Worm (Caenorhabditis elegans) whole organism, L1 larva: ENCODE measurements around the gene srv-5.

ENCODE experiments used
- C04F5.9 ChIP-seq: sonication (generic microtip); optimal IDR thresholded peaks from 2 replicates; lab custom pipeline; 2016; ENCODE audit warnings: missing genetic modification characterization, missing compliant biosample characterization
- C16A3.4 ChIP-seq: fragments of 150-350 bp; optimal IDR thresholded peaks from 2 replicates; lab custom pipeline; 2014; ENCODE audit warnings: missing biosample characterization, missing genetic modification characterization
- C34B4.2 ChIP-seq: sonication (generic microtip); optimal IDR thresholded peaks from 2 replicates; lab custom pipeline; 2017; ENCODE audit warnings: mild to moderate bottlenecking, missing genetic modification characterization, missing compliant biosample characterization
- Y116A8C.19 ChIP-seq: sonication (generic microtip); optimal IDR thresholded peaks from 2 replicates; lab custom pipeline; 2016; ENCODE audit warnings: missing compliant biosample characterization, missing genetic modification characterization, borderline replicate concordance
- alr-1 ChIP-seq: fragments of 200-800 bp; sonication (Bioruptor generic); optimal IDR thresholded peaks from 2 replicates; lab custom pipeline; 2018; ENCODE audit warnings: borderline replicate concordance, mild to moderate bottlenecking, missing genetic modification characterization, missing compliant biosample characterization
- ama-1 ChIP-seq: fragments of 150-350 bp; optimal IDR thresholded peaks from 2 replicates; lab custom pipeline; 2014
- blmp-1 ChIP-seq: fragments of 150-350 bp; optimal IDR thresholded peaks from 2 replicates; lab custom pipeline; 2014; ENCODE audit warnings: missing biosample characterization, missing genetic modification characterization
- ceh-63 ChIP-seq: fragments of 200-800 bp; sonication (Bioruptor generic); optimal IDR thresholded peaks from 2 replicates; lab custom pipeline; 2018; ENCODE audit warnings: mild to moderate bottlenecking, missing genetic modification characterization, missing compliant biosample characterization
- ceh-8 ChIP-seq: fragments of 200-800 bp; sonication (Bioruptor generic); optimal IDR thresholded peaks from 2 replicates; lab custom pipeline; 2018; ENCODE audit warnings: mild to moderate bottlenecking, missing genetic modification characterization, moderate library complexity, missing compliant biosample characterization
- ceh-82 ChIP-seq, 3 experiments: fragments of 150-350 bp in 1 of 3; sonication (generic microtip) in 2 of 3; optimal IDR thresholded peaks; 2 replicates each; lab custom pipeline; 2014 to 2017; ENCODE audit warnings: missing biosample characterization in 3 of 3, missing genetic modification characterization in 3 of 3
- ceh-88 ChIP-seq: fragments of 200-800 bp; sonication (Bioruptor generic); IDR thresholded peaks from 2 replicates; pipeline ENCODE4 v1.3.6; 2022; ENCODE audit warnings: missing genetic modification characterization, missing compliant biosample characterization
- ceh-90 ChIP-seq: sonication (generic microtip); optimal IDR thresholded peaks from 2 replicates; lab custom pipeline; 2016; ENCODE audit warnings: missing genetic modification characterization, missing compliant biosample characterization
- dpl-1 ChIP-seq, 3 experiments: fragments of 150-350 bp in 2 of 3; sonication (generic microtip) in 1 of 3; optimal IDR thresholded peaks; 2 replicates each; lab custom pipeline; 2014 to 2017; ENCODE audit warnings: missing biosample characterization in 3 of 3, missing genetic modification characterization in 3 of 3, missing genetic modification reagents in 3 of 3
- dsc-1 ChIP-seq: sonication (generic microtip); optimal IDR thresholded peaks from 2 replicates; lab custom pipeline; 2016; ENCODE audit warnings: mild to moderate bottlenecking, missing genetic modification characterization, missing compliant biosample characterization
- egl-27 ChIP-seq, 2 experiments: fragments of 150-350 bp in 1 of 2; sonication (generic microtip); optimal IDR thresholded peaks; 3 replicates each; lab custom pipeline; 2017 to 2018; ENCODE audit warnings: missing biosample characterization in 2 of 2, missing genetic modification characterization in 2 of 2, missing genetic modification reagents in 2 of 2
- elt-2 ChIP-seq: sonication (generic microtip); optimal IDR thresholded peaks from 2 replicates; lab custom pipeline; 2016; ENCODE audit warnings: missing genetic modification characterization, mild to moderate bottlenecking, inconsistent platforms, missing compliant biosample characterization, missing genetic modification reagents
- elt-3 ChIP-seq, 6 experiments: fragments of 150-350 bp in 1 of 6; sonication (generic microtip); optimal IDR thresholded peaks; 2 replicates each; lab custom pipeline; 2017 to 2018; ENCODE audit warnings: missing biosample characterization in 6 of 6, missing genetic modification characterization in 6 of 6, inconsistent platforms in 1 of 6
- fkh-10 ChIP-seq: sonication (generic microtip); optimal IDR thresholded peaks from 2 replicates; lab custom pipeline; 2017; ENCODE audit warnings: missing biosample characterization, missing genetic modification reagents, missing genetic modification characterization
- grh-1 ChIP-seq: fragments of 200-800 bp; sonication (Bioruptor generic); IDR thresholded peaks from 2 replicates; pipeline ENCODE4 v1.3.6; 2022; ENCODE audit warnings: missing genetic modification reagents, missing genetic modification characterization, missing compliant biosample characterization
- hlh-17 ChIP-seq: fragments of 200-800 bp; sonication (Bioruptor generic); optimal IDR thresholded peaks from 2 replicates; lab custom pipeline; 2018; ENCODE audit warnings: missing genetic modification characterization, mild to moderate bottlenecking, missing compliant biosample characterization, moderate library complexity, borderline replicate concordance
- hpl-2 ChIP-seq: fragments of 150-350 bp; optimal IDR thresholded peaks from 2 replicates; lab custom pipeline; 2014; ENCODE audit warnings: missing biosample characterization, missing genetic modification reagents, missing genetic modification characterization
- lin-14 ChIP-seq: fragments of 200-800 bp; sonication (Bioruptor generic); optimal IDR thresholded peaks from 2 replicates; lab custom pipeline; 2018; ENCODE audit warnings: mild to moderate bottlenecking, missing genetic modification characterization, moderate library complexity, missing compliant biosample characterization
- lin-35 ChIP-seq, 2 experiments: fragments of 150-350 bp; optimal IDR thresholded peaks; 2 replicates each; lab custom pipeline; 2014; ENCODE audit warnings: missing biosample characterization in 2 of 2, missing genetic modification characterization in 2 of 2, missing genetic modification reagents in 2 of 2
- lir-3 ChIP-seq: sonication (generic microtip); optimal IDR thresholded peaks from 2 replicates; lab custom pipeline; 2016; ENCODE audit warnings: mild to moderate bottlenecking, missing genetic modification characterization, moderate library complexity, missing compliant biosample characterization; ENCODE audit not compliant: poor library complexity
- lsy-2 ChIP-seq, 2 experiments: fragments of 150-350 bp; optimal IDR thresholded peaks; 2 replicates each; lab custom pipeline; 2014; ENCODE audit warnings: missing biosample characterization in 2 of 2, missing genetic modification characterization in 2 of 2
- mab-9 ChIP-seq: fragments of 200-800 bp; sonication (Bioruptor generic); IDR thresholded peaks from 2 replicates; pipeline ENCODE4 v1.3.6; 2022; ENCODE audit warnings: missing genetic modification reagents, missing genetic modification characterization, missing compliant biosample characterization
- mdl-1 ChIP-seq, 2 experiments: fragments of 150-350 bp; optimal IDR thresholded peaks; 2 replicates each; lab custom pipeline; 2014 to 2017; ENCODE audit warnings: missing biosample characterization in 2 of 2, missing genetic modification characterization in 2 of 2, inconsistent platforms in 1 of 2
- mef-2 ChIP-seq: fragments of 150-350 bp; optimal IDR thresholded peaks from 2 replicates; lab custom pipeline; 2014; ENCODE audit warnings: missing biosample characterization, missing genetic modification characterization
- nhr-11 ChIP-seq: fragments of 150-350 bp; optimal IDR thresholded peaks from 2 replicates; lab custom pipeline; 2014; ENCODE audit warnings: missing biosample characterization, missing genetic modification characterization
- nhr-12 ChIP-seq: sonication (generic microtip); optimal IDR thresholded peaks from 2 replicates; lab custom pipeline; 2017; ENCODE audit warnings: missing biosample characterization, missing genetic modification characterization
- nhr-19 ChIP-seq: fragments of 200-800 bp; sonication (Bioruptor generic); conservative IDR thresholded peaks from 2 replicates; pipeline ENCODE4 v1.3.6; 2022; ENCODE audit warnings: missing genetic modification characterization, missing compliant biosample characterization
- nhr-20 ChIP-seq: sonication (generic microtip); optimal IDR thresholded peaks from 2 replicates; lab custom pipeline; 2016; ENCODE audit warnings: mild to moderate bottlenecking, missing genetic modification characterization, missing compliant biosample characterization
- nhr-237 ChIP-seq: fragments of 150-350 bp; optimal IDR thresholded peaks from 2 replicates; lab custom pipeline; 2014; ENCODE audit warnings: missing biosample characterization, missing genetic modification characterization
- nhr-84 ChIP-seq: sonication (generic microtip); optimal IDR thresholded peaks from 2 replicates; lab custom pipeline; 2017; ENCODE audit warnings: missing biosample characterization, missing genetic modification characterization
- nhr-85 ChIP-seq: sonication (generic microtip); peaks from one replicate; lab custom pipeline; 2016; ENCODE audit warnings: missing genetic modification characterization, inconsistent platforms, missing compliant biosample characterization
- nhr-90 ChIP-seq: sonication (generic microtip); optimal IDR thresholded peaks from 2 replicates; lab custom pipeline; 2016; ENCODE audit warnings: mild to moderate bottlenecking, missing genetic modification characterization, missing compliant biosample characterization; ENCODE audit not compliant: poor library complexity
- pag-3 ChIP-seq: sonication (generic microtip); optimal IDR thresholded peaks from 2 replicates; lab custom pipeline; 2017; ENCODE audit warnings: missing genetic modification characterization, mild to moderate bottlenecking, missing compliant biosample characterization, antibody characterized with exemption, borderline replicate concordance; ENCODE audit not compliant: insufficient read depth
- pqm-1 ChIP-seq: sonication (generic microtip); optimal IDR thresholded peaks from 3 replicates; lab custom pipeline; 2017; ENCODE audit warnings: missing biosample characterization, missing genetic modification characterization
- snpc-4 ChIP-seq: fragments of 150-350 bp; optimal IDR thresholded peaks from 2 replicates; lab custom pipeline; 2014; ENCODE audit warnings: missing biosample characterization, missing genetic modification characterization
- snu-23 ChIP-seq: sonication (generic microtip); optimal IDR thresholded peaks from 2 replicates; lab custom pipeline; 2016; ENCODE audit warnings: missing genetic modification characterization, missing compliant biosample characterization
- sox-4 ChIP-seq: sonication (generic microtip); optimal IDR thresholded peaks from 2 replicates; lab custom pipeline; 2016; ENCODE audit warnings: missing genetic modification characterization, missing compliant biosample characterization
- sup-37 ChIP-seq: fragments of 200-800 bp; sonication (Bioruptor generic); optimal IDR thresholded peaks from 2 replicates; lab custom pipeline; 2018; ENCODE audit warnings: mild to moderate bottlenecking, missing genetic modification characterization, missing compliant biosample characterization
- swsn-7 ChIP-seq: sonication (generic microtip); optimal IDR thresholded peaks from 2 replicates; lab custom pipeline; 2016; ENCODE audit warnings: missing genetic modification characterization, missing compliant biosample characterization
- tbx-2 ChIP-seq: sonication (generic microtip); optimal IDR thresholded peaks from 2 replicates; lab custom pipeline; 2016; ENCODE audit warnings: missing genetic modification characterization, missing compliant biosample characterization
- tlp-1 ChIP-seq: fragments of 150-350 bp; optimal IDR thresholded peaks from 2 replicates; lab custom pipeline; 2014; ENCODE audit warnings: missing biosample characterization, missing genetic modification characterization
- unc-30 ChIP-seq: sonication (generic microtip); optimal IDR thresholded peaks from 2 replicates; lab custom pipeline; 2017; ENCODE audit warnings: missing biosample characterization, missing genetic modification characterization
- unc-98 ChIP-seq: fragments of 200-800 bp; sonication (Bioruptor generic); IDR thresholded peaks from 2 replicates; pipeline ENCODE4 v1.3.6; 2022; ENCODE audit warnings: missing genetic modification characterization, missing compliant biosample characterization
- zip-4 ChIP-seq: fragments of 200-800 bp; sonication (Bioruptor generic); optimal IDR thresholded peaks from 2 replicates; lab custom pipeline; 2018; ENCODE audit warnings: mild to moderate bottlenecking, missing genetic modification characterization, moderate library complexity, missing compliant biosample characterization

Gene srv-5

ce11 chrX:4246237-4246697 is 5.9 kb upstream of the srv-5 start:
- no peak for TF ChIP-seq zip-4 (GFP tag; lab: Kevin White, UChicago)
- TF ChIP-seq ceh-82 (tag; optimal IDR thresholded peaks at IDR 0.05; lab: Kevin White, UChicago): no peak
- TF ChIP-seq nhr-19: 0 out of 2 replicates have a peak, but pooled peaks have one; percentile 10
- TF ChIP-seq sox-4 (tag; lab: Kevin White, UChicago): no peak
- no peak for TF ChIP-seq unc-98 (GFP tag; lab: Robert Waterston, UW)
- TF ChIP-seq blmp-1 (tag; lab: Kevin White, UChicago): peak; percentile 56
- no peak for TF ChIP-seq ceh-88 (GFP tag; lab: Robert Waterston, UW)
- no peak for TF ChIP-seq nhr-85
- no peak for TF ChIP-seq pag-3 (tag; lab: Kevin White, UChicago)
- no peak for TF ChIP-seq mef-2 (tag; lab: Kevin White, UChicago)
- TF ChIP-seq nhr-11 (tag; lab: Kevin White, UChicago): no peak
- no peak for TF ChIP-seq sup-37
- TF ChIP-seq dsc-1: no peak
- peak; percentile 89 for TF ChIP-seq ama-1 (lab: Kevin White, UChicago)
- TF ChIP-seq C34B4.2 (tag; lab: Kevin White, UChicago): no peak
- no peak for TF ChIP-seq lin-14 (GFP tag; lab: Kevin White, UChicago)
- no peak for TF ChIP-seq mab-9 (GFP tag; lab: Robert Waterston, UW)
- peak; percentile 55 for TF ChIP-seq nhr-90
- no peak for TF ChIP-seq snpc-4
- TF ChIP-seq ceh-8 (GFP tag; lab: Kevin White, UChicago): no peak
- TF ChIP-seq ceh-90: no peak
- no peak for TF ChIP-seq nhr-84 (tag; lab: Kevin White, UChicago)
- TF ChIP-seq C16A3.4 (tag; lab: Kevin White, UChicago): no peak
- TF ChIP-seq C04F5.9 (tag; lab: Kevin White, UChicago): no peak
- no peak for TF ChIP-seq unc-30 (tag; lab: Kevin White, UChicago)
- TF ChIP-seq alr-1 (tag; lab: Kevin White, UChicago): no peak
- no peak for TF ChIP-seq hlh-17 (GFP tag; lab: Kevin White, UChicago)
- TF ChIP-seq dpl-1 (GFP tag; optimal IDR thresholded peaks at IDR 0.05; lab: Kevin White, UChicago): no peak
- TF ChIP-seq ceh-63 (GFP tag; lab: Kevin White, UChicago): no peak
- no peak for TF ChIP-seq tbx-2 (tag; lab: Kevin White, UChicago)
- TF ChIP-seq lsy-2 (tag; optimal IDR thresholded peaks at IDR 0.05; lab: Kevin White, UChicago): no peak
- TF ChIP-seq tlp-1 (tag; lab: Kevin White, UChicago): no peak
- no peak for TF ChIP-seq fkh-10 (GFP tag; lab: Kevin White, UChicago)
- peak in 1 of 2 experiments; percentile 49 for TF ChIP-seq lin-35 (GFP tag; optimal IDR thresholded peaks at IDR 0.05; lab: Kevin White, UChicago)
- peak in 1 of 2 experiments; percentile 19 for TF ChIP-seq mdl-1 (tag; optimal IDR thresholded peaks at IDR 0.05; lab: Kevin White, UChicago)
- TF ChIP-seq elt-3 (tag; optimal IDR thresholded peaks at IDR 0.05; lab: Kevin White, UChicago): peak in 1 of 6 experiments; percentile 37
- no peak for TF ChIP-seq Y116A8C.19
- TF ChIP-seq nhr-237 (tag; lab: Kevin White, UChicago): no peak
- no peak for TF ChIP-seq pqm-1
- TF ChIP-seq swsn-7 (tag; lab: Kevin White, UChicago): no peak
- no peak for TF ChIP-seq nhr-20
- TF ChIP-seq nhr-12 (tag; lab: Kevin White, UChicago): no peak
- TF ChIP-seq lir-3 (tag; lab: Kevin White, UChicago): no peak
- TF ChIP-seq snu-23 (GFP tag; lab: Kevin White, UChicago): no peak
- TF ChIP-seq elt-2 (tag; lab: Kevin White, UChicago): peak; percentile 32
- TF ChIP-seq egl-27 (tag; optimal IDR thresholded peaks at IDR 0.05; lab: Kevin White, UChicago): no peak
- TF ChIP-seq grh-1 (GFP tag; lab: Robert Waterston, UW): no peak
- no peak for TF ChIP-seq hpl-2 (GFP tag; lab: Kevin White, UChicago)
